Fruit fly (Drosophila melanogaster): ENCODE results near the gene CG13692.

The CG13692 gene

DNA sequence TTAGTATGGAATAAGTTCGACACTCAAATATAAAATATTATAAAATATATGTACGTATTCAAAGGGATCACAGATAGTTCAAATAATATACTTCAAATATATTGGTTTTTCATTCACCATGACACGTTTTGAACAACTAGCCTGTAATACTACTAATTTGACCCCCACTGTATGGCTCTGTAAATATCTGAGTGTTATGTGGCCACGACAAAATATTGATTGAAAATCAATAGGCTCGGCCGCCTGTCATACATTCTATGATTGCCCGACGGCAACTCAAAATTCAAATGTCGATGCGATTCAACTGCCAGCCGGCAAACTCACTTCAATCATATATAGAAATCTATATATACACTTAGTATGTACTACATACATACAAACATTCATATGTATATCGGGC is 48.3 kb downstream of the CG13692 start:
- TF ChIP-seq CG14655 (GFP tag; optimal IDR thresholded peaks at IDR 0.05) (no peak), CG15710 (tag; optimal IDR thresholded peaks at IDR 0.05) (no peak), CG4496 (GFP tag; IDR thresholded peaks at IDR 0.05) (no peak), Pif1A (GFP tag; optimal IDR thresholded peaks at IDR 0.05) (no peak), rn (GFP tag; IDR thresholded peaks at IDR 0.05) (no peak), CG17806 (tag; optimal IDR thresholded peaks at IDR 0.05) (no peak), CG10348 (GFP tag; IDR thresholded peaks at IDR 0.05) (no peak), D1 (tag; optimal IDR thresholded peaks at IDR 0.05) (no peak), CG12605 (GFP tag; IDR thresholded peaks at IDR 0.05) (no peak), fd96Ca (GFP tag; IDR thresholded peaks at IDR 0.05) (no peak)

DNA sequence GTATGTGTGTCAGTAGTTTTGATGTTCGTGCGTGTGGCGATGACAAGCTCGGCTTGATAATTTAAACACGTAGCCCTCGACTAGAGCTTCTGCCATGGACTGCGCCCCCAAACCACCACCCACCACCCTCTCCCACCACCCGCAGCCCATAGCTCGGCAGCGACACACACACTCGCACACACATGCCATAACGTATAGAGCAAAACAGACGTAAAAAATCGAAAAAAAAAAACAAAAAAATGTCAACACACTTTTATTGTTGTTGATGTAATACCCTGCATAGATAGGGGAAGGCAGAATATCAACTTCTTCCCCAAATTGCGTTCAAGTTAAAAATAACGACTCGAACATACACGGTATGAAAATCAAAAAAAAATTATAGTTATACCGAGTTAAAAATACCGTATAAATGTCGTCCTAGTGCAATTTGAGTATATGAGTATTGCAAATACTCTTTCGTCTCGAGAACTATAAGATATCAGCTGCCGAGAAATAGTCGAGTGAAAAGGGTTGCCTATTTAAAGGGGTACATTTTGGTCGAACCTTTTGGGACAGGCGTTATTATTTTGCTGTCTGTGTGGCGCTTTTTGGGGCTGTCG is 48.9 kb downstream of the CG13692 start:
- TF ChIP-seq CG4496 (GFP tag; IDR thresholded peaks at IDR 0.05) (peak; percentile 84), CG32121 (GFP tag; IDR thresholded peaks at IDR 0.05) (peak; percentile 57), fd96Ca (GFP tag; IDR thresholded peaks at IDR 0.05) (peak; percentile 60; the same call in 2 of the 3 replicates), rn (GFP tag; IDR thresholded peaks at IDR 0.05) (0 out of 2 replicates have a peak, but pooled peaks have one; percentile 11), CG34367 (tag; optimal IDR thresholded peaks at IDR 0.05) (no peak), Snoo (tag; optimal IDR thresholded peaks at IDR 0.05) (no peak), CG17806 (tag; optimal IDR thresholded peaks at IDR 0.05) (peak; percentile 10), Pif1A (GFP tag; optimal IDR thresholded peaks at IDR 0.05) (peak; percentile 44), gl (tag; optimal IDR thresholded peaks at IDR 0.05) (peak; percentile 80), CG15710 (tag; optimal IDR thresholded peaks at IDR 0.05) (no peak), CG13204 (GFP tag; optimal IDR thresholded peaks at IDR 0.05) (no peak), D1 (tag; optimal IDR thresholded peaks at IDR 0.05) (peak; percentile 9), EcR (GFP tag; optimal IDR thresholded peaks at IDR 0.05) (no peak), Ets98B (GFP tag; IDR thresholded peaks at IDR 0.05) (peak; percentile 67), CG10348 (GFP tag; IDR thresholded peaks at IDR 0.05) (no peak), CG12605 (GFP tag; IDR thresholded peaks at IDR 0.05) (peak; percentile 44; the same call in 1 of the 2 replicates), CG8159 (tag; optimal IDR thresholded peaks at IDR 0.05) (peak; percentile 47), CG9948 (tag; optimal IDR thresholded peaks at IDR 0.05) (peak; percentile 34), CG8301 (tag; optimal IDR thresholded peaks at IDR 0.05) (peak; percentile 51), Pif1B (GFP tag; optimal IDR thresholded peaks at IDR 0.05) (no peak), CG14655 (GFP tag; optimal IDR thresholded peaks at IDR 0.05) (peak; percentile 61)

DNA sequence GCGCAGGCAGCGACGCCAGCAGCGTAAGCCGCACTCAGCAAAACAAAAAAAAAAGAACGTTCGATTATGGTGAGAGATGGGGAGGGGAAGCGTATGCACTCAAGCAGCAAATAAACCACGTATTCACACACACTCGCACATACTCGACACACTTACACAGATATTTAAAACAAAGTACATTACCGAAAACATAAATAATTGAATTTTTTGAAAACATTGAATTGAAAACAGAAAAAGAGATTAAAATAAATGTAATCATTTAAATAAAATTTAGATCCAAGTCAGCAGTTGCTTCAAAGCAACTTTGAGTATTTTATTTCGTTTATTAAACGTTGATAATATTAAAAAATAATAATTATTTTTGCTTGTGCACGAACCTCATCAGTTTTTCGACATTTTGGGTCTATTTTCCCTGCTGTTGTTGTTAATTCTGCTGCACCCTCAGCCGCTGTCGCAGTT is 49.5 kb downstream of the CG13692 start:
- TF ChIP-seq Pif1B (GFP tag; optimal IDR thresholded peaks at IDR 0.05): peak; percentile 61
- TF ChIP-seq CG14655 (GFP tag; optimal IDR thresholded peaks at IDR 0.05): peak; percentile 68
- no peak for TF ChIP-seq D1 (tag; optimal IDR thresholded peaks at IDR 0.05)
- peak; percentile 80 for TF ChIP-seq CG12605 (GFP tag; IDR thresholded peaks at IDR 0.05)
- peak; percentile 67 for TF ChIP-seq CG8159 (tag; optimal IDR thresholded peaks at IDR 0.05)
- peak; percentile 37 for TF ChIP-seq gl (tag; optimal IDR thresholded peaks at IDR 0.05)
- peak; percentile 27; the same call in 1 of the 3 replicates for TF ChIP-seq fd96Ca (GFP tag; IDR thresholded peaks at IDR 0.05)
- TF ChIP-seq CG4496 (GFP tag; IDR thresholded peaks at IDR 0.05): peak; percentile 76
- TF ChIP-seq CG15710 (tag; optimal IDR thresholded peaks at IDR 0.05): peak; percentile 75
- peak; percentile 55 for TF ChIP-seq CG17806 (tag; optimal IDR thresholded peaks at IDR 0.05)
- peak; percentile 72; the same call in 1 of the 2 replicates for TF ChIP-seq Ets98B (GFP tag; IDR thresholded peaks at IDR 0.05)
- peak; percentile 51 for TF ChIP-seq Snoo (tag; optimal IDR thresholded peaks at IDR 0.05)
- peak; percentile 43 for TF ChIP-seq CG9948 (tag; optimal IDR thresholded peaks at IDR 0.05)
- no peak for TF ChIP-seq CG32121 (GFP tag; IDR thresholded peaks at IDR 0.05)
- no peak for TF ChIP-seq Pif1A (GFP tag; optimal IDR thresholded peaks at IDR 0.05)
- TF ChIP-seq rn (GFP tag; IDR thresholded peaks at IDR 0.05): no peak
- TF ChIP-seq CG34367 (tag; optimal IDR thresholded peaks at IDR 0.05): peak; percentile 6
- TF ChIP-seq CG13204 (GFP tag; optimal IDR thresholded peaks at IDR 0.05): peak; percentile 56
- TF ChIP-seq CG8301 (tag; optimal IDR thresholded peaks at IDR 0.05): peak; percentile 41
- no peak for TF ChIP-seq EcR (GFP tag; optimal IDR thresholded peaks at IDR 0.05)
- TF ChIP-seq CG10348 (GFP tag; IDR thresholded peaks at IDR 0.05): no peak

All from whole organism, pupa.